Fruit fly (Drosophila melanogaster): ENCODE results near the gene Ogg1.

Gene Ogg1

DNA sequence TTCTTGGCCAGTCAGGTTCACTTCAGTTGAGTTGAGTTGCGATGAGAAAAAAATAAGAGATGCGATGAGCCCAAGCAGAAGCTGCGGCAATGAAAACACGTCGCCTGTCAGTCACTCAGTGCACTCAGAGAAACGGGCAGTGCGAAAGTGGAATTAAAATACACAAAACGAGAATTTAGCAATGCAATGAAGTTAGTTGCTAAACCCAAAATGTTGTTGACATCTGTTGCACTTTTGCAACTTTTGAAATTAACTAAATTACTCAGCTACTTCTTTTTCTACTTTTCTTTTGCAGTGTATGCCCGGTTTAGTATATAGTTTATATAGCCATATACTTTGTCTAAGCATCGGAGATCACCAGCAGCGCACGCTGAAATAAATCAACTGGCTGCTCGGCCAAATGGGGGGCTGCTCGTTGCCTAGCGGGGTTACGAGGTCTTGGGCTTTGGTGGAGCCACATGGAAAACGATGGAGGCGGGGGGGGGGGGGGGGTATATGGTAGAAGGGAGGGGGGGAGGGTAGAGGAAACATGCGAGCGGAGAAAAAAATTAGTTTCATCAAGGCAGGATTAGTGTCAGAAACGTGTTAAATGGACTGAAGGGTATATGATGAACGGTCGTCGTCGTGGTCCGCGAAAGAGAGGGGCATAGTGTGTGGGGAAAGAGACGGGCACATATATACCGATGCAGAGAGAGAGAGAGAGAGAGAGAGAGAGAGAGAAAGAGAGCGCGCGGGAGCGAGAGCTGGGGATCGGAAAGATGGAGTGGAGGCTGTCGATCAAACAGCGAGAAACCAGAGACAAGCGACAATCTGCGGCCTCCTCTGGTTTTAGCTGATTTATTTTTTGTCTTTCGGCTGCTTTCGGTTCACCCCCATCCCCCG lies 33.3 kb upstream of the Ogg1 start (continued):
- TF ChIP-seq Atf6 (GFP tag; IDR thresholded peaks at IDR 0.05) (no peak), bbx (GFP tag; IDR thresholded peaks at IDR 0.05; ENCODE audit: partially characterized antibody) (no peak), crp (GFP tag; optimal IDR thresholded peaks at IDR 0.05) (peak in 1 of 2 experiments; percentile 5), MESR4 (GFP tag; optimal IDR thresholded peaks at IDR 0.05) (no peak), CG4854 (GFP tag; optimal IDR thresholded peaks at IDR 0.05) (peak; percentile 43), vvl (GFP tag; IDR thresholded peaks at IDR 0.05) (peak; percentile 75), CG6791 (GFP tag; IDR thresholded peaks at IDR 0.05; ENCODE audit: partially characterized antibody) (no peak), Sry-β (GFP tag; optimal IDR thresholded peaks at IDR 0.05) (no peak), CG15601 (tag; optimal IDR thresholded peaks at IDR 0.05) (peak; percentile 69), sug (tag; optimal IDR thresholded peaks at IDR 0.05) (no peak), fd96Cb (tag; optimal IDR thresholded peaks at IDR 0.05) (peak; percentile 77), CG8478 (optimal IDR thresholded peaks at IDR 0.05) (no peak), CG7556 (GFP tag; optimal IDR thresholded peaks at IDR 0.05) (peak; percentile 56), Bteb2 (GFP tag; optimal IDR thresholded peaks at IDR 0.05) (peak; percentile 12), CG34376 (GFP tag; optimal IDR thresholded peaks at IDR 0.05) (no peak), CG2875 (GFP tag; optimal IDR thresholded peaks at IDR 0.05) (peak; percentile 58), sima (GFP tag; optimal IDR thresholded peaks at IDR 0.05) (peak; percentile 3), scrt (GFP tag; optimal IDR thresholded peaks at IDR 0.05) (peak; percentile 24), CG13296 (GFP tag; optimal IDR thresholded peaks at IDR 0.05) (peak; percentile 15), ash1 (GFP tag; optimal IDR thresholded peaks at IDR 0.05) (no peak), Optix (GFP tag; IDR thresholded peaks at IDR 0.05) (peak; percentile 72; the same call in 1 of the 3 replicates), Max (GFP tag; optimal IDR thresholded peaks at IDR 0.05) (peak; percentile 16), Antp (GFP tag; optimal IDR thresholded peaks at IDR 0.05) (peak; percentile 76), pzg (GFP tag; optimal IDR thresholded peaks at IDR 0.05) (no peak), CG9932 (GFP tag; IDR thresholded peaks at IDR 0.05) (no peak), CG10147 (GFP tag; optimal IDR thresholded peaks at IDR 0.05) (peak; percentile 42), CG13775 (GFP tag; optimal IDR thresholded peaks at IDR 0.05) (peak; percentile 68), gt (GFP tag; IDR thresholded peaks at IDR 0.05) (no peak), zen2 (GFP tag; IDR thresholded peaks at IDR 0.05; ENCODE audit: partially characterized antibody) (no peak), lola (GFP tag; optimal IDR thresholded peaks at IDR 0.05) (peak in 1 of 3 experiments; percentile 91), Ada2b (GFP tag; IDR thresholded peaks at IDR 0.05) (peak; percentile 69), ac (GFP tag; optimal IDR thresholded peaks at IDR 0.05) (peak; percentile 71), Stat92E (GFP tag; optimal IDR thresholded peaks at IDR 0.05) (no peak), CG18764 (GFP tag; optimal IDR thresholded peaks at IDR 0.05) (peak; percentile 47), her (GFP tag; optimal IDR thresholded peaks at IDR 0.05) (peak; percentile 62), ham (GFP tag; IDR thresholded peaks at IDR 0.05) (no peak), CG15073 (GFP tag; optimal IDR thresholded peaks at IDR 0.05) (no peak), rib (GFP tag; IDR thresholded peaks at IDR 0.05) (no peak), nom (GFP tag; optimal IDR thresholded peaks at IDR 0.05) (peak; percentile 35), CG17612 (GFP tag; IDR thresholded peaks at IDR 0.05) (no peak), CG7786 (GFP tag; optimal IDR thresholded peaks at IDR 0.05) (peak; percentile 67), gsb (GFP tag; IDR thresholded peaks at IDR 0.05) (0 out of 2 replicates have a peak, but pooled peaks have one; percentile 23), CG18619 (GFP tag; optimal IDR thresholded peaks at IDR 0.05) (peak; percentile 48), grau (tag; optimal IDR thresholded peaks at IDR 0.05) (peak; percentile 75), CG4404 (GFP tag; IDR thresholded peaks at IDR 0.05) (peak; percentile 82), CG14441 (GFP tag; IDR thresholded peaks at IDR 0.05) (peak; percentile 41; the same call in 1 of the 2 replicates), CG17328 (GFP tag; IDR thresholded peaks at IDR 0.05) (peak; percentile 79), fd64A (GFP tag; optimal IDR thresholded peaks at IDR 0.05) (peak; percentile 52)
